Fruit fly (Drosophila melanogaster): ENCODE data around the gene Pdk1.
A peak's percentile ranks its signal among the peaks of the same experiment; 100 is the strongest.

DNA sequence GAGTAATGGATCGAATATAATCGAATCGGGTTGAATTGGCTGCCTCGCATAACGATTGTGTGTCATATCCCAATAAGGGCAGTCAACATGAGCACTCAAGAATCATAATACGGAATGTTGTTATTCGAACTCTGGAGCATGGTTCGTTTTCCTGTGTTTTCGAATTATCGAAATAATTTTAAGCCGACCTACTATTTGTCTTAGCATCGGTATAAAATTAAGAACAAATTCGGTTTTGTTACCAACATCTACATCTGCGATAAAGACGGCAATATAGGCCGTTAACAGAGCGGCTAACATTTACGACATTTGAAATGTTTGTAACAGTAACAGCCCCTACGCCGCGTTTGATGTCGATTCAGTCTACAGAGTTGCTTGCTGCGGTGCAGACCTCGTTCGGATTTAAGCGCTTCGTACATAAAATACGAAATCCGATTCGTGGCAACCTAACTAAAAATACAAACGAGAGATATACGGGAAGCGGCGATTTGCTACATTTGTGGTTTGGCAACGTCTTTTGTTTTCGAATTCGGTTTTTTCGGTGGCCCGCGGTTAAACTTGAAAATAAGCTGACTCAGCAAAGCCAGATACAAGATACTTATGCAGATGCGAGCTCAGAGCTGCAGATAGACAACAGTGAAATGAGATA lies 31.3 kb downstream of the Pdk1 start:
- TF ChIP-seq Pif1A (GFP tag; optimal IDR thresholded peaks at IDR 0.05) (no peak), CG9948 (tag; optimal IDR thresholded peaks at IDR 0.05) (no peak), CG4496 (GFP tag; IDR thresholded peaks at IDR 0.05) (no peak), Snoo (tag; optimal IDR thresholded peaks at IDR 0.05) (peak; percentile 19), CG10348 (GFP tag; IDR thresholded peaks at IDR 0.05) (no peak)

All from whole organism, pupa.